Fruit fly (Drosophila melanogaster) whole organism, wandering third instar larva: ENCODE measurements around the gene CG13039.

Source experiments
- Abd-B ChIP-seq: fragments of >200 bp; optimal IDR thresholded peaks from 2 replicates; lab custom pipeline; 2017; ENCODE audit warnings: missing biosample characterization, missing genetic modification characterization
- CG32264 ChIP-seq: fragments of 200-800 bp; sonication (Bioruptor generic); optimal IDR thresholded peaks from 2 replicates; lab custom pipeline; 2016; ENCODE audit warnings: missing biosample characterization, missing genetic modification characterization
- CG9705 ChIP-seq: fragments of 200-800 bp; sonication (Bioruptor generic); optimal IDR thresholded peaks from 2 replicates; lab custom pipeline; 2018; ENCODE audit warnings: missing biosample characterization, mild to moderate bottlenecking, missing genetic modification characterization
- CrebA ChIP-seq: fragments of 200-800 bp; sonication (Bioruptor generic); optimal IDR thresholded peaks from 2 replicates; lab custom pipeline; 2016; ENCODE audit warnings: missing biosample characterization, mild to moderate bottlenecking, missing genetic modification characterization, borderline replicate concordance
- Dfd ChIP-seq: fragments of >200 bp; optimal IDR thresholded peaks from 2 replicates; lab custom pipeline; 2017; ENCODE audit warnings: missing biosample characterization, missing genetic modification characterization
- Dif ChIP-seq: fragments of 200-275, 200-300 bp; sonication (Bioruptor generic); optimal IDR thresholded peaks from 2 replicates; lab custom pipeline; 2018; ENCODE audit warnings: missing biosample characterization, missing genetic modification characterization; ENCODE audit not compliant: partially characterized antibody
- GATAd ChIP-seq: sonication (Bioruptor generic); optimal IDR thresholded peaks from 2 replicates; lab custom pipeline; 2016; ENCODE audit warnings: missing biosample characterization, missing genetic modification characterization
- HLH106 ChIP-seq: fragments of 200-800 bp; optimal IDR thresholded peaks from 3 replicates; lab custom pipeline; 2019; ENCODE audit warnings: missing biosample characterization, mild to moderate bottlenecking, missing genetic modification characterization, moderate library complexity
- Hnf4 ChIP-seq: fragments of 200-800 bp; sonication (Bioruptor generic); optimal IDR thresholded peaks from 2 replicates; lab custom pipeline; 2016; ENCODE audit warnings: missing biosample characterization, mild to moderate bottlenecking, missing genetic modification characterization
- Hr78 ChIP-seq: fragments of >200 bp; optimal IDR thresholded peaks from 2 replicates; lab custom pipeline; 2017; ENCODE audit warnings: missing biosample characterization, missing genetic modification characterization
- Hr83 ChIP-seq: fragments of 200-300 bp; sonication (Bioruptor generic); optimal IDR thresholded peaks from 2 replicates; lab custom pipeline; 2016; ENCODE audit warnings: missing biosample characterization, mild to moderate bottlenecking, missing genetic modification characterization, moderate library complexity; ENCODE audit not compliant: poor library complexity, severe bottlenecking
- Jra ChIP-seq: sonication (Bioruptor generic); optimal IDR thresholded peaks from 2 replicates; lab custom pipeline; 2016; ENCODE audit warnings: missing biosample characterization, missing genetic modification characterization
- Myc ChIP-seq: fragments of >200 bp; optimal IDR thresholded peaks from 2 replicates; lab custom pipeline; 2017
- N ChIP-seq: fragments of >200 bp; optimal IDR thresholded peaks from 2 replicates; lab custom pipeline; 2018; ENCODE audit warnings: missing biosample characterization, missing external identifiers, missing genetic modification characterization
- OdsH ChIP-seq: fragments of 200-800 bp; sonication (Bioruptor generic); optimal IDR thresholded peaks from 2 replicates; lab custom pipeline; 2016; ENCODE audit warnings: missing biosample characterization, mild to moderate bottlenecking, missing genetic modification characterization
- Rel ChIP-seq, 2 experiments: fragments of 200-800 bp; sonication (Bioruptor generic) in 1 of 2; optimal IDR thresholded peaks; 2 replicates in 1 of 2; 3 replicates in 1 of 2; lab custom pipeline; 2016 to 2019; ENCODE audit warnings: mild to moderate bottlenecking in 2 of 2, missing biosample characterization in 2 of 2, missing genetic modification characterization in 2 of 2, moderate library complexity in 1 of 2
- Sp1 ChIP-seq: fragments of 200-800 bp; sonication (Bioruptor generic); optimal IDR thresholded peaks from 3 replicates; lab custom pipeline; 2019; ENCODE audit warnings: missing biosample characterization, mild to moderate bottlenecking, missing genetic modification characterization, moderate library complexity
- br ChIP-seq: fragments of 200-800 bp; sonication (Bioruptor generic); optimal IDR thresholded peaks from 2 replicates; lab custom pipeline; 2016; ENCODE audit warnings: missing biosample characterization, missing genetic modification characterization
- dl ChIP-seq, 2 experiments: fragments of 175-275, 200-275 bp in 1 of 2; fragments of 200-275 bp in 1 of 2; sonication (Bioruptor generic); optimal IDR thresholded peaks; lab custom pipeline; 2018; ENCODE audit warnings: mild to moderate bottlenecking in 2 of 2, missing biosample characterization in 2 of 2, missing genetic modification characterization in 2 of 2, moderate library complexity in 2 of 2; ENCODE audit not compliant: partially characterized antibody in 2 of 2, insufficient read depth in 1 of 2
- dmrt93B ChIP-seq: fragments of 200-800 bp; sonication (Bioruptor generic); optimal IDR thresholded peaks from 2 replicates; lab custom pipeline; 2018; ENCODE audit warnings: missing biosample characterization, mild to moderate bottlenecking, missing genetic modification characterization
- dsf ChIP-seq: sonication (Bioruptor generic); optimal IDR thresholded peaks from 2 replicates; lab custom pipeline; 2016; ENCODE audit warnings: missing biosample characterization, missing genetic modification characterization, borderline replicate concordance
- ey ChIP-seq: fragments of 200-800 bp; sonication (Bioruptor generic); optimal IDR thresholded peaks from 2 replicates; lab custom pipeline; 2016; ENCODE audit warnings: missing biosample characterization, missing genetic modification characterization
- fru ChIP-seq: fragments of 200-800 bp; sonication (Bioruptor generic); optimal IDR thresholded peaks from 3 replicates; lab custom pipeline; 2016; ENCODE audit warnings: missing biosample characterization, mild to moderate bottlenecking, missing genetic modification characterization
- h ChIP-seq: fragments of 200-800 bp; sonication (Bioruptor generic); optimal IDR thresholded peaks from 3 replicates; lab custom pipeline; 2016; ENCODE audit warnings: missing biosample characterization, mild to moderate bottlenecking, missing genetic modification characterization
- jim ChIP-seq: fragments of 175-275, 200-325 bp; sonication (Bioruptor generic); optimal IDR thresholded peaks from 2 replicates; lab custom pipeline; 2016; ENCODE audit warnings: missing biosample characterization, mild to moderate bottlenecking, missing genetic modification characterization
- lola ChIP-seq: fragments of >200 bp; optimal IDR thresholded peaks from 2 replicates; lab custom pipeline; 2017; ENCODE audit warnings: missing biosample characterization, missing genetic modification characterization
- rgr ChIP-seq: fragments of 200-800 bp; sonication (Bioruptor generic); optimal IDR thresholded peaks from 3 replicates; lab custom pipeline; 2016; ENCODE audit warnings: missing biosample characterization, mild to moderate bottlenecking, missing genetic modification characterization
- sage ChIP-seq: fragments of 200-800 bp; sonication (Bioruptor generic); optimal IDR thresholded peaks from 2 replicates; lab custom pipeline; 2016; ENCODE audit warnings: missing biosample characterization, mild to moderate bottlenecking, missing genetic modification characterization
- sv ChIP-seq: fragments of 200-800 bp; sonication (Bioruptor generic); optimal IDR thresholded peaks from 3 replicates; lab custom pipeline; 2016; ENCODE audit warnings: missing biosample characterization, missing genetic modification characterization
- tai ChIP-seq: sonication (Bioruptor generic); optimal IDR thresholded peaks from 2 replicates; lab custom pipeline; 2016; ENCODE audit warnings: missing biosample characterization, missing genetic modification characterization
- usp ChIP-seq: fragments of >200 bp; optimal IDR thresholded peaks from 2 replicates; lab custom pipeline; 2017; ENCODE audit warnings: missing biosample characterization, missing genetic modification characterization
- woc ChIP-seq: sonication (Bioruptor generic); optimal IDR thresholded peaks from 2 replicates; lab custom pipeline; 2016; ENCODE audit warnings: missing biosample characterization, mild to moderate bottlenecking, missing genetic modification characterization

Gene CG13039

DNA sequence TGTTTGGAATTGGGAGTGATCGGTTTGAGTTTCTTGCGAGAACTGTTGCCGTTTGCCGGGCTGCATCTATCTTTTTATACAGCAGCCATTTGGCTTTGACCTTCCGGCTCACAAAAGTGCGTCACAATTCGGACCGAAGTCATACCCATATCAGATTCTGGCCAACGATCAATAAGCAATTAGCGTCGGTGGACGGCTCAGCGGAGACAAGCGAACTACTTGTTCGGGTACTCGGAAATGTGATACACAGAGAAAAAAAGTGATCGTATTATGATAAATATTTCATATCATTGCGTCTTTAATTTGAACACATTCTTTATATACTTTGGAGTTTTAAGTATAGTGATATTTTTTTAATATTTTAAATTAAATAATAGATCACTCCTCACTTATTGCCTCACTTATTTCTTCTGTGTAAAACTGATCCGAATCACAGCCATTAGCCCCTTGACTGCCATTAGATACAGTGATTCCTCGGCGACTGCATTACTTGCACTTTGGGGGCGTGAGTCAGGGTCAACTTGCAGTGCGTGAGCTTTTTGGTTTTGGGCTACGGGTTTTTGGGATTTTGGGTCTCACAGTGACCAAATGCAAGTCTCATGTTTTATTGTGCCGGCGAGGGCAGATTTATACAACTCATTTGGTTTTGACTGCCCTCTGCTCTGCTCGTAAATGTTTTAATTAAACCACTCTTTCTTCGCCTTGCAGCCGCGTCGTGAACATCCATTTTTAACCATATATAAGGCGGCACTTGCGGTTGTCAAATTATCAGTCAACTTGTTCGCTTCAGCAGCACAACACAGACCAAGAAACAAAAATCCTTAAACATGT is 20.5 kb downstream of the CG13039 start, which contains the start of the genes CG13043 and CG13063:
Gene CG13043, minus strand, starts transcription at position 51 of the 831 bp plus-strand sequence.
Gene CG13063, plus strand, starts transcription at position 781 of the 831 bp plus-strand sequence.
- no peak for TF ChIP-seq jim (GFP tag; lab: Kevin White, UChicago)
- TF ChIP-seq Hnf4 (GFP tag; lab: Kevin White, UChicago): no peak
- no peak for TF ChIP-seq OdsH (GFP tag; lab: Kevin White, UChicago)
- no peak for TF ChIP-seq woc (GFP tag; lab: Kevin White, UChicago)
- TF ChIP-seq N (GFP tag; lab: Kevin White, UChicago): no peak
- TF ChIP-seq Dif (GFP tag; lab: Kevin White, UChicago): no peak
- no peak for TF ChIP-seq Sp1 (GFP tag; lab: Kevin White, UChicago)
- no peak for TF ChIP-seq HLH106 (tag; lab: Kevin White, UChicago)
- TF ChIP-seq Jra (GFP tag; lab: Kevin White, UChicago): no peak
- no peak for TF ChIP-seq dmrt93B (GFP tag; lab: Kevin White, UChicago)
- no peak for TF ChIP-seq sage (GFP tag; lab: Kevin White, UChicago)
- no peak for TF ChIP-seq CG32264 (GFP tag; lab: Kevin White, UChicago)

DNA sequence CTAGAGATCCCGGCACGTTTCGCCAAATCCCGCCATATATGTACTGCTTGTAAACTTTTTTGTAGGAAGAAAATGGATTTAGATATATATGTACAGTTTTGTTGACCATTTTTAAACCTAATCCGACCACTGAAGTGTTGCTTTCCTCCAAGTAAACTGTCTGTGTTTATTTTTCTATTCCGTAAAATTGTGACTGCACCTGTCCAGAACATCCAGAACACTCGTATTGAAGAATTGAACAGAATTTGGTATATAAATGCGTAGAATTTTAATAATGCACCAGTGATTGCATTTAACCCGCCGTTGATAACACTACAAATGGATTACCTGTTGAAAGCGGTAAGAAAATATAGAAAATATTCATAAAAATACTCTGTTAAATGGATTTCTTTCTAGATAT is 22.6 kb downstream of the CG13039 start, which contains the start of gene CG43249:
Gene CG43249, plus strand, starts transcription at position 301 of the 400 bp plus-strand sequence.
- TF ChIP-seq dl (GFP tag; optimal IDR thresholded peaks at IDR 0.05; lab: Kevin White, UChicago; ENCODE audit: insufficient read depth in 1 of 2, partially characterized antibody in 2 of 2) (no peak), dsf (GFP tag; lab: Kevin White, UChicago) (no peak), Jra (GFP tag; lab: Kevin White, UChicago) (no peak), Rel (GFP tag; optimal IDR thresholded peaks at IDR 0.05; lab: Kevin White, UChicago) (no peak), Rel (tag; optimal IDR thresholded peaks at IDR 0.05; lab: Kevin White, UChicago) (no peak), CG32264 (GFP tag; lab: Kevin White, UChicago) (no peak), N (GFP tag; lab: Kevin White, UChicago) (no peak), OdsH (GFP tag; lab: Kevin White, UChicago) (no peak), usp (GFP tag; lab: Kevin White, UChicago) (no peak), dmrt93B (GFP tag; lab: Kevin White, UChicago) (no peak), Myc (lab: Kevin White, UChicago) (no peak), GATAd (no peak), Abd-B (no peak), Hnf4 (GFP tag; lab: Kevin White, UChicago) (no peak), HLH106 (tag; lab: Kevin White, UChicago) (no peak), Hr78 (GFP tag; lab: Kevin White, UChicago) (no peak), br (no peak)

DNA sequence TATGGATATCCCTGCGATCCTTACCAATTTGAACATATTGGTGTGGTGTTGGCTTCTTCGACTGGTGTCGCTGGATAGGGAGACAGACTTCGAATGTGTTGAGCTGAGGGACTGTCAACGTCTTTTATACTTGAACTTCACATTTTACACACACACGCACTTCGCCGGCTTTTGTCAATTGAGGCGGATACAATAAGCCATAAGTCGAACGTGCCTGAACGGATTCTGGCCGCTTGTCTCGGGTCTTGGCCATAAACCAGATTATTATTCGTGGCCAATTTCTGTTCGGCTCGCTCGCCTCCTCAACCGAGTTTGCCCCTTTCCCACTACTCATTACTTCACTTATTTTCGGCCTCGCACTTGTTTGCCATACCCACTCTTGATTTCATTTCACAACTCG is 23.5 kb downstream of the CG13039 start, which contains the start of gene CG13044:
Gene CG13044, minus strand, starts transcription at position 101 of the 400 bp plus-strand sequence.
- TF ChIP-seq Hnf4 (GFP tag; lab: Kevin White, UChicago) (no peak), Hr78 (GFP tag; lab: Kevin White, UChicago) (no peak), usp (GFP tag; lab: Kevin White, UChicago) (no peak), dl (GFP tag; optimal IDR thresholded peaks at IDR 0.05; lab: Kevin White, UChicago; ENCODE audit: insufficient read depth in 1 of 2, partially characterized antibody in 2 of 2) (no peak), ey (GFP tag; lab: Kevin White, UChicago) (no peak), Abd-B (no peak), sv (GFP tag; lab: Kevin White, UChicago) (no peak), lola (GFP tag; lab: Kevin White, UChicago) (no peak), GATAd (no peak), fru (no peak), Myc (lab: Kevin White, UChicago) (no peak), CrebA (no peak), N (GFP tag; lab: Kevin White, UChicago) (no peak), Jra (GFP tag; lab: Kevin White, UChicago) (no peak), jim (GFP tag; lab: Kevin White, UChicago) (no peak), HLH106 (tag; lab: Kevin White, UChicago) (no peak), tai (GFP tag; lab: Kevin White, UChicago) (no peak)

DNA sequence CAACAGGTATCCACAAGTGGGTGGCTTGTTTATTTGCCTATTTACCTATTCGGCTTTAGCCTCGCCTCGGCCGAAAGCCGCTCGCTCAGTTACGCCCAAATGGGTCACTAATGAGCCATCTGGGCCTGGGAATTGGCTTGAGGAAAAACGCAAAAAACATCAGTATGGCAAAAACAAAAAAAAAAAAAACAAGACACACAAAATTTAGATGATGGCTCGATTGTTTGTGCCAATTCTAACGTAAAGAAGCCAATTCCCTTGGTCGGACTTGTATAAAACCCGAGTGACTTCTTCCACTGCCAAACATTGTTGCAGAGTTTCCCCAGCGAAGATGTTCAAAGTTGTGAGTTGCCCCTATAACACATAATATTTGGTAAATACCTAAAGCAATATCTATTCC is 25.4 kb downstream of the CG13039 start, which contains the start of gene CG4982:
Gene CG4982, plus strand, starts transcription at position 301 of the 400 bp plus-strand sequence.
- TF ChIP-seq rgr (no peak), Myc (lab: Kevin White, UChicago) (no peak), Hr78 (GFP tag; lab: Kevin White, UChicago) (no peak), CG9705 (GFP tag; lab: Kevin White, UChicago) (no peak), Jra (GFP tag; lab: Kevin White, UChicago) (no peak), h (GFP tag; lab: Kevin White, UChicago) (no peak), dsf (GFP tag; lab: Kevin White, UChicago) (no peak), Sp1 (GFP tag; lab: Kevin White, UChicago) (no peak), Dfd (GFP tag; lab: Kevin White, UChicago) (no peak), GATAd (no peak), dmrt93B (GFP tag; lab: Kevin White, UChicago) (no peak), lola (GFP tag; lab: Kevin White, UChicago) (no peak), Hr83 (no peak)
